Fruit fly (Drosophila melanogaster) whole organism, wandering third instar larva: ENCODE measurements around the gene MEP-1.

Experiments used
- Abd-B ChIP-seq: fragments of >200 bp; optimal IDR thresholded peaks from 2 replicates; lab custom pipeline; 2017; ENCODE audit warnings: missing biosample characterization, missing genetic modification characterization
- Dif ChIP-seq: fragments of 200-275, 200-300 bp; sonication (Bioruptor generic); optimal IDR thresholded peaks from 2 replicates; lab custom pipeline; 2018; ENCODE audit warnings: missing biosample characterization, missing genetic modification characterization; ENCODE audit not compliant: partially characterized antibody
- HLH106 ChIP-seq: fragments of 200-800 bp; optimal IDR thresholded peaks from 3 replicates; lab custom pipeline; 2019; ENCODE audit warnings: missing biosample characterization, mild to moderate bottlenecking, missing genetic modification characterization, moderate library complexity
- Hr83 ChIP-seq: fragments of 200-300 bp; sonication (Bioruptor generic); optimal IDR thresholded peaks from 2 replicates; lab custom pipeline; 2016; ENCODE audit warnings: missing biosample characterization, mild to moderate bottlenecking, missing genetic modification characterization, moderate library complexity; ENCODE audit not compliant: poor library complexity, severe bottlenecking
- Jra ChIP-seq: sonication (Bioruptor generic); optimal IDR thresholded peaks from 2 replicates; lab custom pipeline; 2016; ENCODE audit warnings: missing biosample characterization, missing genetic modification characterization
- Sp1 ChIP-seq: fragments of 200-800 bp; sonication (Bioruptor generic); optimal IDR thresholded peaks from 3 replicates; lab custom pipeline; 2019; ENCODE audit warnings: missing biosample characterization, mild to moderate bottlenecking, missing genetic modification characterization, moderate library complexity
- Vsx2 ChIP-seq: fragments of 200-300, 225-300 bp; sonication (Bioruptor generic); optimal IDR thresholded peaks from 2 replicates; lab custom pipeline; 2018; ENCODE audit warnings: missing biosample characterization, missing genetic modification characterization; ENCODE audit not compliant: partially characterized antibody
- foxo ChIP-seq, 2 experiments: fragments of 200-800 bp; sonication (Bioruptor generic); optimal IDR thresholded peaks; 2 replicates in 1 of 2; 3 replicates in 1 of 2; lab custom pipeline; 2016 to 2017; ENCODE audit warnings: missing biosample characterization in 2 of 2, missing genetic modification characterization in 2 of 2
- fru ChIP-seq: fragments of 200-800 bp; sonication (Bioruptor generic); optimal IDR thresholded peaks from 3 replicates; lab custom pipeline; 2016; ENCODE audit warnings: missing biosample characterization, mild to moderate bottlenecking, missing genetic modification characterization
- jim ChIP-seq: fragments of 175-275, 200-325 bp; sonication (Bioruptor generic); optimal IDR thresholded peaks from 2 replicates; lab custom pipeline; 2016; ENCODE audit warnings: missing biosample characterization, mild to moderate bottlenecking, missing genetic modification characterization
- pan ChIP-seq: fragments of >200 bp; optimal IDR thresholded peaks from 2 replicates; lab custom pipeline; 2017
- usp ChIP-seq: fragments of >200 bp; optimal IDR thresholded peaks from 2 replicates; lab custom pipeline; 2017; ENCODE audit warnings: missing biosample characterization, missing genetic modification characterization

DNA sequence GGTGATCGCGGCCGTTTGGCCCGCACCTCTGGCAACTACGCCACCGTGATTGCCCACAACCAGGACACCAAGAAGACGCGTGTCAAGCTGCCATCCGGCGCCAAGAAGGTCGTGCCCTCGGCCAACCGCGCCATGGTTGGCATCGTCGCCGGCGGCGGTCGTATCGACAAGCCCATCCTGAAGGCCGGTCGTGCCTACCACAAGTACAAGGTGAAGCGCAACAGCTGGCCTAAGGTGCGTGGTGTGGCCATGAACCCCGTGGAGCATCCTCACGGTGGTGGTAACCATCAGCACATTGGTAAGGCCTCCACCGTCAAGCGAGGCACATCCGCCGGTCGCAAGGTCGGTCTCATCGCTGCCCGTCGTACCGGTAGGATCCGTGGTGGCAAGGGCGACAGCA is 43.2 kb upstream of the MEP-1 start:
- TF ChIP-seq HLH106 (no peak), Dif (GFP tag; lab: Kevin White, UChicago) (no peak), Abd-B (no peak), Jra (GFP tag; lab: Kevin White, UChicago) (no peak), jim (GFP tag; lab: Kevin White, UChicago) (no peak), Hr83 (GFP tag; lab: Kevin White, UChicago) (no peak), usp (GFP tag; lab: Kevin White, UChicago) (no peak), Vsx2 (no peak), pan (no peak), fru (no peak), foxo (GFP tag; optimal IDR thresholded peaks at IDR 0.05; lab: Kevin White, UChicago) (no peak), Sp1 (no peak)
